Worm (Caenorhabditis elegans): ENCODE results near the gene irld-66.
A peak's percentile ranks its signal among the peaks of the same experiment; 100 is the strongest.

irld-66 gene

DNA sequence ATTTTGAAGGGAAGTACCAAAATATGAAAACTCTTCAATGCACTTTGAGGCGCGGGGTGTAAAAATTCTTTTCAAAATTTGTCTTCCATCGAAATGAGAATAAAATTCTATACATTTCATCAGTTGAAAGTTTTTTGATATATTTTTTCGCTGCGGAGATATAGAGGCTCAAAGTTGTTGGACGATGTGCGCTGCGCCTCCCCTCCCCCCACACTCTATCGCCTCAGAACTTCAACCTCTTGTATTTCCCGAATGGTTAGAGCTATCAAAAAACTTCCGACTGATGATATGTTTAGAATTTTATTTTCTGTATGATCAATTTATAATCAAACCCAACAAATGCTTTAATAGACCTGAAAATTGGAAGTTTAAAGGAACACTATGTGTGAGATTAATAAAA is 8.0 kb upstream of the irld-66 start:
- TF ChIP-seq aha-1 (tag), result peak; percentile 98
- TF ChIP-seq attf-4 (tag; optimal IDR thresholded peaks at IDR 0.05), result no peak

DNA sequence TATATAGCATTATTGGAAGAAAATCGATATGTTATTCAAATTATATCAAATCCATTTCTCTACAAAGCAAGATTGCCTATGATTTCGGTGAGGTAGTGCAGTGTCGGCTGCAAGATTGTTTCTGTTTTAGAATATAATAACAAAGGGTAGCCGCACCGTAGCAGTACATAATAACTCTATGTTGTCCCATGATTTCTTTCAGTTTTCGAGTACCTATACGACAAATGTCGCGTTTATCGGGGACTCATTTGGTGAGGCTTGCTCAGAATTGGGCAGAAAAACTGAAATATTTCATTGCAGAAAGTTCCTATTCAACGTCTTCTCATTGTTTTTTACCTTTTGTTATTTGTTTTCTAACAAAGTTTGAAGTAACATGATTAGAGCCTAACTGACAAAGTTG is 5.8 kb upstream of the irld-66 start, which contains the start of gene srw-79:
srw-79 (plus strand) TSS at position 301 of the 400 bp plus-strand sequence.
- TF ChIP-seq daf-19 (GFP tag; conservative IDR thresholded peaks at IDR 0.05) (no peak), nhr-111 (GFP tag; optimal IDR thresholded peaks at IDR 0.05) (no peak), daf-8 (GFP tag; IDR thresholded peaks at IDR 0.05) (no peak), Y48G9A.11 (GFP tag; IDR thresholded peaks at IDR 0.05) (no peak), hmg-1.1 (GFP tag; IDR thresholded peaks at IDR 0.05) (no peak)

DNA sequence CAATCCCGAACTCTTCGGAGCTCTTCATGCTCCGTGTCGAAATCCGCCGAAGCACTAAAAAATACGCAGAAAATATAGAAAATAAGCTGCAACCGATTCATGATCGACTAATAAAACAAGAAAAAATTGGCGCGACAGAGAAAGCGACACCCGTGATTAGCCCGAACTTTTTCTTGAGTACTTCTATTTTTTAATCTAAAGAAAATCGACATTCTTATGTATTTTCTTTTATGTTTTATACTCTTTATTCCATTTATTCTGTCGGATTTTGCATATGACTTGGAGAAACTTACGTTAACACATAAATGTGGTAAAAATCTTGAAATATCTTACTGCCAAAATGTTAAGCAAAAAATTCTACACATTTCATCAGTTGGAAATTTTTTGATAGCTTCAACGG is 3.3 kb upstream of the irld-66 start, which contains the start of the genes irld-50 and irld-49:
irld-50 (minus strand) TSS at position 101 of the 400 bp plus-strand sequence.
irld-49 (plus strand) TSS at position 211 of the 400 bp plus-strand sequence.
- no peak for TF ChIP-seq ctbp-1 (GFP tag; IDR thresholded peaks at IDR 0.05)
- TF ChIP-seq F44E2.7 (GFP tag; IDR thresholded peaks at IDR 0.05), result no peak
- no peak for TF ChIP-seq ceh-62 (tag; optimal IDR thresholded peaks at IDR 0.05)
- TF ChIP-seq mdt-29 (GFP tag; IDR thresholded peaks at IDR 0.05), result no peak

DNA sequence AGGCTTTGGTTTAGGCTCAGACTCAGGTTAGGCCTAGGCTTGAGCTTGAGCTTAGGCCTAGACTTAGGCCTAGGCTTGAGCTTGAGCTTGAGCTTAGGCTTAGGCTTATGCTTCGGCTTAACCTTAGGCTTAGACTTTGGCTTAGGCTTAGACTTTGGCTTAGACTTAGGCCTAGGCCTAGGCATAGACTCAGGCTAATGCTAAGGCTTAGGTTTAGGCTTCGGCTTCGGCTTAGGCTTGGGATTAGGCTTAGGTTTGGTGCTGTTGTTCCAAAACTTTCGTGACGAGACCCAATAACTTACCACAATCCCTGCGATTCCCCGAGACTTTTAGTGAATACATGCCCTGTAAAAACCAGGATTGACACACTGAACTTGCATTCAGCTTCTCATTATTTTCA is 966 bp downstream of the irld-66 start:
- TF ChIP-seq set-16 (GFP tag; IDR thresholded peaks at IDR 0.05) (no peak), hlh-30 (tag; optimal IDR thresholded peaks at IDR 0.05; ENCODE audit: insufficient read depth) (no peak), ctbp-1 (GFP tag; IDR thresholded peaks at IDR 0.05) (no peak), pha-4 (GFP tag; IDR thresholded peaks at IDR 0.05) (no peak), pha-4 (tag; optimal IDR thresholded peaks at IDR 0.05) (no peak), unc-62 (GFP tag; optimal IDR thresholded peaks at IDR 0.05 in 1 of 2) (no peak), unc-62 (tag; optimal IDR thresholded peaks at IDR 0.05) (no peak), daf-8 (GFP tag; IDR thresholded peaks at IDR 0.05) (no peak), aha-1 (tag) (peak; percentile 34)

DNA sequence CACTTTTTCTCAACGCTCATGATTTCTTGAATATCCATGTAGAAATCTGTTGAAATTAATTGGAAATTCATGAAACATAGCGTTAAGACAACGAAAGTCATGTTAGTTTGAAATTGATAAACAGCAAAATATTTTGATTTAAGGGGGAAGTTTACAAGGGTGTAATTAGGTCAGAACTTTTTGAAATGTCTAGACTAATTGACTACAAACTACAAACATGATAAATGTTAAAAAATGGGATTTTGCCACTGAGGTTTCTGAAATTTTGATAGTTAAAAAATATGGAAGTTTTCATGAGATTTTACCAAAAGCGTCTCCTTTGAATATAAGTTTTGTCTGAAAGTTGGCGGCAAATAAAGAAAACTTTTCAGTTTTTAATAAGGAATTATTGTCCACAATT is 2.8 kb downstream of the irld-66 start, which contains the start of gene irld-65:
irld-65 (minus strand) TSS at position 101 of the 400 bp plus-strand sequence.
- TF ChIP-seq T26A8.4 (GFP tag; IDR thresholded peaks at IDR 0.05), result no peak
- TF ChIP-seq hif-1 (tag; optimal IDR thresholded peaks at IDR 0.05), result no peak
- TF ChIP-seq egl-27 (tag; optimal IDR thresholded peaks at IDR 0.05), result no peak
- TF ChIP-seq nhr-10 (tag; optimal IDR thresholded peaks at IDR 0.05), result no peak
- no peak for TF ChIP-seq unc-130 (GFP tag; optimal IDR thresholded peaks at IDR 0.05)
- no peak for TF ChIP-seq Y48G9A.11 (GFP tag; IDR thresholded peaks at IDR 0.05)
- no peak for TF ChIP-seq lin-15B (tag; optimal IDR thresholded peaks at IDR 0.05)
- no peak for TF ChIP-seq D1046.2 (GFP tag; IDR thresholded peaks at IDR 0.05)
- no peak for TF ChIP-seq ztf-7 (tag; optimal IDR thresholded peaks at IDR 0.05)

DNA sequence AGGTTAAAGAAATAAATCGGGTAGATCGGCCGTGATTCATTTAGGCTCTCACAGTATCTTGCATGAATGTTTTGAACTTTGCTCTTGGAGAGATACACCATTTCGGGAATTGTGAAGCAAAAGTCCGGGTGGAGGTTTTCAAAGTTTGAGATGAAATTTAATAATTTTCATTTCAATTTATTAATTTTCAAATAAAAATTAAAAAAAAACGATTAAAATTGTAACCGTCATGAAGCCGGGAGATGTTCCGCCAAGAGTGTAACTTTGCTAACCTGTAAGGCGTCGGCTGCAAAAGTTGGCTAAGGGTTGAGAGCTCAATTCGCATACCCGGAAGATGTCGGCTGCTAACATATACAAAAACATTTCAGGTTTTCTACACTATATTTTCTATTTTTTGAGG is 6.3 kb downstream of the irld-66 start, which contains the start of gene irld-67:
irld-67 (minus strand) TSS at position 101 of the 400 bp plus-strand sequence.
- TF ChIP-seq daf-12 (tag; optimal IDR thresholded peaks at IDR 0.05) (no peak), egl-43 (GFP tag; IDR thresholded peaks at IDR 0.05) (no peak), mxl-2 (GFP tag; conservative IDR thresholded peaks at IDR 0.05) (no peak), ceh-28 (tag; optimal IDR thresholded peaks at IDR 0.05) (no peak), nhr-10 (tag; optimal IDR thresholded peaks at IDR 0.05) (no peak), rbr-2 (tag; optimal IDR thresholded peaks at IDR 0.05) (no peak), aha-1 (tag) (no peak), daf-19 (GFP tag; conservative IDR thresholded peaks at IDR 0.05) (no peak), dmd-6 (GFP tag; IDR thresholded peaks at IDR 0.05) (no peak), arid-1 (GFP tag; conservative IDR thresholded peaks at IDR 0.05) (no peak), set-16 (GFP tag; IDR thresholded peaks at IDR 0.05) (no peak), zfp-3 (GFP tag; conservative IDR thresholded peaks at IDR 0.05) (no peak), F26F4.8 (GFP tag; conservative IDR thresholded peaks at IDR 0.05) (no peak), ceh-32 (tag; optimal IDR thresholded peaks at IDR 0.05; ENCODE audit: poor library complexity) (no peak), zfp-2 (tag; optimal IDR thresholded peaks at IDR 0.05) (no peak), gei-8 (GFP tag; optimal IDR thresholded peaks at IDR 0.05) (no peak)

All from whole organism, L4 larva.